Comparison of ENCODE assay signal across 2 worm cellular contexts in genomic region chrII:6148369-6148768, ce11.
TF ChIP-seq lines count a peak whose summit lies in the region.

No protein-coding gene starts in this region.

TF ChIP-seq in whole organism, L1 larva, 84 proteins besides CTCF, POLR2A, EP300 and RAD21 (continued from another document):
- TF ChIP-seq mep-1 (tag; optimal IDR thresholded peaks at IDR 0.05; lab: Kevin White, UChicago) = no peak
- TF ChIP-seq lin-35 (GFP tag; optimal IDR thresholded peaks at IDR 0.05; lab: Kevin White, UChicago) = no peak
- TF ChIP-seq jun-1 (tag; optimal IDR thresholded peaks at IDR 0.05; lab: Kevin White, UChicago) = no peak
- peak; percentile 89 for TF ChIP-seq fkh-10 (GFP tag; optimal IDR thresholded peaks at IDR 0.05; lab: Kevin White, UChicago)
- no peak for TF ChIP-seq elt-3 (tag; optimal IDR thresholded peaks at IDR 0.05; lab: Kevin White, UChicago)
- no peak for TF ChIP-seq vab-15 (tag; optimal IDR thresholded peaks at IDR 0.05; lab: Kevin White, UChicago)
- no peak for TF ChIP-seq sox-4 (tag; optimal IDR thresholded peaks at IDR 0.05; lab: Kevin White, UChicago)
- TF ChIP-seq pax-3 (tag; optimal IDR thresholded peaks at IDR 0.05; lab: Kevin White, UChicago) = no peak
- no peak for TF ChIP-seq sup-37 (GFP tag; optimal IDR thresholded peaks at IDR 0.05; lab: Kevin White, UChicago)
- no peak for TF ChIP-seq skn-1 (tag; optimal IDR thresholded peaks at IDR 0.05; lab: Kevin White, UChicago)
- no peak for TF ChIP-seq elt-2 (tag; optimal IDR thresholded peaks at IDR 0.05; lab: Kevin White, UChicago)
- TF ChIP-seq nhr-85 (tag; lab: Kevin White, UChicago) = no peak
- TF ChIP-seq efl-1 (optimal IDR thresholded peaks at IDR 0.05; lab: Kevin White, UChicago) = no peak
- peak in 1 of 2 experiments; percentile 43 for TF ChIP-seq efl-1 (GFP tag; optimal IDR thresholded peaks at IDR 0.05 in 1 of 2; lab: Kevin White, UChicago)
- no peak for TF ChIP-seq nhr-19 (GFP tag; conservative IDR thresholded peaks at IDR 0.05; lab: Robert Waterston, UW)
TF ChIP-seq in whole organism, L1 larva: peak in this region for 6.

TF ChIP-seq in whole organism, L2 larva, 48 proteins besides CTCF, POLR2A, EP300 and RAD21 (continued from another document):
- TF ChIP-seq mab-5 (tag; optimal IDR thresholded peaks at IDR 0.05; lab: Kevin White, UChicago) (no peak), elt-1 (tag; optimal IDR thresholded peaks at IDR 0.05; lab: Kevin White, UChicago) (no peak), nhr-23 (tag; optimal IDR thresholded peaks at IDR 0.05; lab: Kevin White, UChicago) (no peak), ZK546.5 (tag; optimal IDR thresholded peaks at IDR 0.05; lab: Kevin White, UChicago) (no peak), nhr-11 (tag; optimal IDR thresholded peaks at IDR 0.05; lab: Kevin White, UChicago) (no peak), crh-2 (tag; optimal IDR thresholded peaks at IDR 0.05; lab: Kevin White, UChicago) (no peak), ztf-1 (GFP tag; conservative IDR thresholded peaks at IDR 0.05; lab: Robert Waterston, UW) (no peak), dmd-4 (tag; optimal IDR thresholded peaks at IDR 0.05; lab: Kevin White, UChicago) (no peak), peb-1 (tag; optimal IDR thresholded peaks at IDR 0.05; lab: Kevin White, UChicago) (no peak), elt-3 (tag; optimal IDR thresholded peaks at IDR 0.05; lab: Kevin White, UChicago) (no peak), mbf-1 (tag; optimal IDR thresholded peaks at IDR 0.05; lab: Kevin White, UChicago) (no peak), alr-1 (tag; optimal IDR thresholded peaks at IDR 0.05; lab: Kevin White, UChicago) (no peak)
